Worm (Caenorhabditis elegans) whole organism, L4/young adult: ENCODE measurements around the gene gfm-1.
"Not testable (repeated sequence)": the region's sequence is repeated elsewhere in the genome, so short reads cannot be mapped to it uniquely, and the experiment has no call there.

Source experiments
- W03F9.2 ChIP-seq: fragments of 150-350 bp; optimal IDR thresholded peaks from 2 replicates; lab custom pipeline; 2014; ENCODE audit warnings: missing biosample characterization, missing genetic modification characterization
- dao-5 ChIP-seq: sonication (generic microtip); optimal IDR thresholded peaks from 2 replicates; lab custom pipeline; 2016; ENCODE audit warnings: missing genotype, missing genetic modification characterization, moderate library complexity, missing compliant biosample characterization
- him-1 ChIP-seq: sonication (generic microtip); optimal IDR thresholded peaks from 2 replicates; lab custom pipeline; 2016; ENCODE audit warnings: missing genotype, missing genetic modification reagents, missing genetic modification characterization, missing compliant biosample characterization

gfm-1 gene

DNA sequence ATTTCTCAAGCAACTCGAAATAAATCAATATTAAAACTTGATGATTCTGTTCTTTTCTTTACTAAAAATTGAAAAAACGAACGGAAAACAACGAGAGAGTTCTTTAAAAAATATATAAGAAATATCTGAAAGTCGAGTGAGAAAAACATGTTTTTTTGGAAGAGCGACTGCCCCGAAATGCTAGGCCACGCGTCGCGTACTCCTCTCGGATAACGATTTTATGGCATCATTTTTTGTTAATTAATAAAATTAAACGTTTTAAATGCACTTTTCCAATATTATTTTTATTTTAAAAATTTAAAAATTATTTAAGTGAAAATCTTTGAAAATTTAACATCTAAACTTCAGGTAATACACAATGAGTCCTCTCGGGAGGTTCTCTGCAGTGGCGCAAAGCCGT lies at the start of gene gfm-1:
Gene gfm-1, plus strand, starts transcription at position 349 of the 400 bp plus-strand sequence.
- TF ChIP-seq him-1 (tag; lab: Kevin White, UChicago) (no peak), dao-5 (no peak), W03F9.2 (tag; lab: Kevin White, UChicago) (peak; percentile 82)

DNA sequence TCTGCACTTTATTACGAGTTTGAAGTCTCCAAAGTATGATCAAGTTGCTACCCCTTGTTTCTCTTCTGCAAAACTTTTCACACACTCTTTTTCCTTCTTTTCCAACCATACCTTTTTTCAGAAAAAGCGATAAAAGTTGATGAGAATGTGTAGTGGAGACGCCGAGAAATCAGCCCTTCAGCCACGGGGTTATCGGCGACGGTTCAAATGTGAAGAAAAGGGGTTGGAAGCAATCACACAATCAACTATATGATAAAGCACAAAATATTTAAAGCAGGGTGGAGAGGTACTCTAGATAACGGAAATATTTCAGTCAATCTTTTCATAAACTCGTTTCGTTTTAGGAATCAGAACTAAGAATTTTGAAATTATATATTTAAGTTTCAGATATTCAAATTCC lies 44.2 kb upstream of the gfm-1 start, which contains the start of gene F42G4.5:
Gene F42G4.5, plus strand, starts transcription at position 379 of the 400 bp plus-strand sequence.
- TF ChIP-seq dao-5 (no peak), W03F9.2 (tag; lab: Kevin White, UChicago) (no peak), him-1 (tag; lab: Kevin White, UChicago) (no peak)

DNA sequence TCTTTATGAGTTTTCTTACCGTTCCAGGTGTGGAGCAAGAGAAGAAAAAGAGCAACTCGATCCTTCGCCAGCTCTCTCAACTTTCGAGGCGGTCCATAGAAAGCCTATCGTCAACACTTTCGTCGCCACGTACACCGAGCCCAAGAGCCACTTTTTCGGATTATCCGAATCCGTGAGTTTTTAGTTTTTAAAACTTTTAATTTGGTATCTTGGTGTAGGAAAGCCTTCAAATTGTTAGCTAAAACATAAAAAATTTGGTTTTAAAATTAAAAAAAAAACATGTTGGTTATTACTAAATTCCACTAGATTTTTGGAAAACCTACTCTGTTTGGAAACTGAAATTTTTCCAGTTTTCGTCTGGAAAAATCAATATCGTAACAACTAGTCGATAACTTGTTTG lies 43.5 kb upstream of the gfm-1 start:
- no peak for TF ChIP-seq W03F9.2 (tag; lab: Kevin White, UChicago)
- TF ChIP-seq dao-5, result no peak
- TF ChIP-seq him-1 (tag; lab: Kevin White, UChicago), result no peak

DNA sequence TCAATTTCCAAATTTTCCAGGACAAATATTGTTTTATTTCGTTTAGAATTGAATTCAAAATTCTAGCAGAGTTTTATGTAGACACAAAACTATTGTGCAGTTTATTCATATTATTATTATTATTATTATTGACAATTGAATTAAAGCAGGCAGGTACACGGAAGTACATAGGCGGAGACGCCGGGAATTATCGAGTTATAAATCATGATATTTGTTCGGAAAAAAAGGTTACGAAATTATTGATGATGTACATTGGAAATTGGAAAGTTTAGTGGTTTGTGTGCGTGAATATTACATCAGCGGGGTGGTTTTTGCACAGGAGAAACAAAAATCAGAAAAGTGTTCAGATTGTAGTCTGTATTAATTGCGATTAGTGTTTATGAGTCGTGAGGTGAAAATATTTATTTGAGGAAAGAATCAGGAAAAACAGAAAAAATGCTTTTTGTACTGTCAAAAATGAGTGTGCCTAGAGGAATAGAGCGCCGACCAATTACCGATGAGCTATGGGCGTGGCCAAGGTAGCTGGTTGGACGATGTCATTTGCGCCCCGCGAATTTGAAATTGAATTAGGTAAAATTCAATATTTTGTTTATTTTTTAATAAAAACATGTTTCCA lies 40.9 kb upstream of the gfm-1 start:
- TF ChIP-seq dao-5, result no peak
- TF ChIP-seq W03F9.2 (tag; lab: Kevin White, UChicago), result no peak
- no peak for TF ChIP-seq him-1 (tag; lab: Kevin White, UChicago)

DNA sequence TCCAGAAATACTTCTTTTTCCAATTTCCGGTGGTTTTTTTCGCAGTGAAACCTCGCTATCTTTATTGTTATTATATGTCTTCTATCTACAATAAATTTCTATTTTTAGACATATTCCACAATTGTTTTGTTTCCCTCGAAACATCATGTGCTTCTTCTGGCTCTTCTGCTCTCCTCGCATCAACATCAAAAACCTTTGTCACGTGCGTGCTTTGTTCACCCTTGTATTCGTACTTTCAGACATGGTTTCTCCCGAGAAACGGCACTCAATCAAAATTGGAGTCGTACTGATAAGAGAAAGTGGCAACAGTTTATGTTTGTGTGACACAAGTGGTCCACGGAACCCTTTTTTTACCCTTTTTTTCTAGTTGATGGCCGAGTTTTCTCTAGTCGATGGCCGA lies 39.5 kb upstream of the gfm-1 start:
- TF ChIP-seq him-1 (tag; lab: Kevin White, UChicago), result no peak
- no peak for TF ChIP-seq dao-5
- TF ChIP-seq W03F9.2 (tag; lab: Kevin White, UChicago), result no peak

DNA sequence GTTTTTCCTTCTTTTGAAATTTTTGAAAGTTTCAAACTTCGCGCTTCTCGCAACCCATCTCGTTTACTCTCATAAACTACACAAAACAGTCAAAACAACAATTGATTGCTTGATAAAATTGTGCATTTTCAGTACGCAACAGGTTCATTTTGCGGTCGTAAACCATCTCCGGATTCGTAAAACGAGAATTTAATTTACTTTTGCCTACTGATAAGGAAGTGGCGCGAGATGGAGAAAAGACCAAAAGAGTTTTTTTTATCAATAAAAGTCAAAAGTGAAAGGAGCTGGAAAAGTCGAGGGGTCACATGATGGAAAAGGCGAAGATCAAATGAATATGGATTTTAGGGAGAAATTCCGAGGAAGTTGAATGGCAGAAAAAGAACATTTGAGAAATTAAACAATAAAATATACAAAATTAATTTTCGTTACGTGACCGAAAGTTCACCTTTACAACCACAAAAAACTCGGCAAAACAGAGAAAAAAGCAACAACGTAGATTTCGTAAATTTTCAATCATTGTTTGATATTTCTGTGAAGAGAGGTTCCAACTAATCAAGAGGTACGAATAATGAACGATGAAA lies 38.3 kb upstream of the gfm-1 start, which contains the start of gene F42G4.6:
Gene F42G4.6, plus strand, starts transcription at position 531 of the 581 bp plus-strand sequence.
- no peak for TF ChIP-seq W03F9.2 (tag; lab: Kevin White, UChicago)
- no peak for TF ChIP-seq dao-5
- no peak for TF ChIP-seq him-1 (tag; lab: Kevin White, UChicago)

DNA sequence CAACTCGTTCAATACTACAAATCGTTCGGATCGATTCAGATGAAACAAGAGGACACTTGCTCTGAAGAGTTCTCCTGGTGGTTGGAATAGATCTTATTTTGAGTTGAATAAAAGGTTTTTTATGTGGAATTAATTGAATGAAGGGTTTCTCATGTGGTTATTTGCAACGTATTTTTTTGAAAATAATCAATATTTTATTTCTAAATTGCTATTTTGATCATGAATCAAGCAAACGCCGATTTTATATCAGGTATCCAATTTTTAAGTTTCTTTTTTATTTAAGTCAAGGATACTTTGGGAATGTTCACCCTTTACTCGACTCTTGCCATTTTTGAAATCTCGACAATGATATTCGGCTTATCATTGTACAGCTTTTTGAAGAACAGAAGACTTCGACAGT lies 36.7 kb upstream of the gfm-1 start, which contains the start of gene Y81G3A.2:
Gene Y81G3A.2, plus strand, starts transcription at position 301 of the 400 bp plus-strand sequence.
- TF ChIP-seq W03F9.2 (tag; lab: Kevin White, UChicago); him-1 (tag; lab: Kevin White, UChicago); dao-5: not testable (repeated sequence)

DNA sequence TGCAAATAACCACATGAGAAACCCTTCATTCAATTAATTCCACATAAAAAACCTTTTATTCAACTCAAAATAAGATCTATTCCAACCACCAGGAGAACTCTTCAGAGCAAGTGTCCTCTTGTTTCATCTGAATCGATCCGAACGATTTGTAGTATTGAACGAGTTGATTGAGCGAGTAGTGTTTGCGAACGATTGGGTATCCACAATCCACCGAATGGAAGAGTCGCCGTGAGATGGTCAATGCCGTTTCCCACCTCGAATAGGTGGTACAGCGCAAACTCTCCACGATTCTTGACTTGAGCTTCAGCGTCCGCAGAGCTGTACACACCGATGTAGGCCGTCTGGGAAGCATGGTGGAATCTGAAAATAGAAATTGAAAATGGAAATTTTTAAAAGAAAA lies 34.9 kb upstream of the gfm-1 start, which contains the start of gene Y81G3A.6:
Gene Y81G3A.6, minus strand, starts transcription at position 101 of the 400 bp plus-strand sequence.
- not testable (repeated sequence) for TF ChIP-seq W03F9.2 (tag; lab: Kevin White, UChicago); dao-5; him-1 (tag; lab: Kevin White, UChicago)

DNA sequence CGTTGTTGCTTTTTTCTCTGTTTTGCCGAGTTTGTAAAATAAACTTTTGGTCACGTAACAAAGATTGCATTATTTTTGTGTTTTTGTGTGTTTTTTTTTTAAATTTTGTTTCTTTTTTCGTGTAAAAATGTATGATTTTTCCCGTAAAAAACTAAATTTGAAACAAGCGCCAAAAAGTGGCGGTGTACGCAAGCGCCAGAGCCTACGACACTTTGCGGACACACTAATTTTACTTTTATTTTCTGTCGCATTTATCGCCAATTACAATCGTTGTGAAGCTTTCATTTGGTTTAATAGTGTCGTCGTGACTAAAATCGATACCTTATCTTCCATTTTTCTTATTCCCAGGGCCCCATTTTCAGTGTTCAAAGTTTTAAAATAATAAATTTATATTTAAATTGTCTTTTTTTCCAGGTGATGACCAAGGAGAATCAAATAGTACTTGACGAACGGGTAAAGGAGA lies 33.5 kb upstream of the gfm-1 start, which contains the start of the genes Y81G3A.1 and gcn-2:
Gene Y81G3A.1, minus strand, starts transcription at position 175 of the 463 bp plus-strand sequence.
Gene gcn-2, plus strand, starts transcription at position 413 of the 463 bp plus-strand sequence.
- TF ChIP-seq him-1 (tag; lab: Kevin White, UChicago) (no peak), W03F9.2 (tag; lab: Kevin White, UChicago) (no peak), dao-5 (no peak)

DNA sequence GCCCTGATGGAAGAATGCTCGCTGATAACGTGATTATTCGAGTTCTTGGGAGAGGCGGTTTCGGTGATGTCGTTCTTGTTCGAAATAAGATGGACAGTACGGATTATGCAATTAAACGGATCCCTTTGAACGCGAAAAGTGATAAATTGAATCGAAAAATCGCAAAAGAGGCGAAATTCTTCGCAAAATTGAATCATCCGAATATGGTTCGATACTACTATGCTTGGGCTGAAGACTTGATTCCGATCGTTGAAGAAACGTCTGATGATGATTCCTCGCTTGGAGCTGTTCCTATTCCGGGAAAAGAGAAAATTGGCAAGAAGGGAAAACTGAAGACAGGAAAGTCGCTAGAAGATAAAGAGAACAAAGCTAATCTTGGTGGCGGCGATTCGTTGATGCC lies 31.3 kb upstream of the gfm-1 start:
- TF ChIP-seq W03F9.2 (tag; lab: Kevin White, UChicago) (no peak), dao-5 (no peak), him-1 (tag; lab: Kevin White, UChicago) (no peak)

DNA sequence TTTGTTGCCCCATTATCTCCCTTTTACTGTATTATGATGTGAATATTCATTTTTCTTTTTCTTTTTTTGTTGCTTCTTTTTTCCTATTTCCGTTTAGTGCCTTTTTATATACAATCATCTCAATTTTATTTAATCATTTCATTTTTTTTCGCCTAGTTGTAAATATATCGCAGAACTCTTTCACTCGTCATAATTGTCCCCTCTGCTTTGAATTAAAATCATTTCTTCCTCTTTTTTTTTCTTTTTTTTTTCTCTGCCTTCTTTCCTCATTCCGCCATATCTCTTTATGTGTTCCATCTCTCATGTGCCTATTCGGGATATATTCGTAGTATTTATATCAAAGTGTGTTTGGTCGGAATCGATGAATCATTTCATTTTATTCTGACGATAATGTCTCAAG lies 26.2 kb upstream of the gfm-1 start, which contains the start of gene Y81G3A.4:
Gene Y81G3A.4, plus strand, starts transcription at position 301 of the 400 bp plus-strand sequence.
- TF ChIP-seq him-1 (tag; lab: Kevin White, UChicago), result no peak
- no peak for TF ChIP-seq dao-5
- TF ChIP-seq W03F9.2 (tag; lab: Kevin White, UChicago), result no peak

DNA sequence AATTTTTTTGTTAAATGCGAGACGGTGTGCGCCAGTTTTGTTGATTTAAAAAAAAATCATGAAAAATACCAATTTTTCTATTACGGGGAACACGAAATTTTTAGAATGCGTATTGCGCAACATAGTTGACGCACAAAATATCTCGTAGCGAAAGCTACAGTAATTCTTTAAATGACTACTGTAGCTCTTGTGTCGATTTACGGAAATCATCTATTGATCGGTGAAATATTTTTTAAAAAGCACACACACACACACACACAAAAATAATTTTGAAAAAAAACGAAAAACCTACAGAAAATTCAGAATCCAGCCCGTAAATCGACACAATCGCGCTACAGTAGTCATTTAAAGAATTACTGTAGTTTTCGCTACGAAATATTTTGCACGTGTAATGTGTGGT lies 25.4 kb upstream of the gfm-1 start:
- no peak for TF ChIP-seq him-1 (tag; lab: Kevin White, UChicago)
- no peak for TF ChIP-seq dao-5
- no peak for TF ChIP-seq W03F9.2 (tag; lab: Kevin White, UChicago)

DNA sequence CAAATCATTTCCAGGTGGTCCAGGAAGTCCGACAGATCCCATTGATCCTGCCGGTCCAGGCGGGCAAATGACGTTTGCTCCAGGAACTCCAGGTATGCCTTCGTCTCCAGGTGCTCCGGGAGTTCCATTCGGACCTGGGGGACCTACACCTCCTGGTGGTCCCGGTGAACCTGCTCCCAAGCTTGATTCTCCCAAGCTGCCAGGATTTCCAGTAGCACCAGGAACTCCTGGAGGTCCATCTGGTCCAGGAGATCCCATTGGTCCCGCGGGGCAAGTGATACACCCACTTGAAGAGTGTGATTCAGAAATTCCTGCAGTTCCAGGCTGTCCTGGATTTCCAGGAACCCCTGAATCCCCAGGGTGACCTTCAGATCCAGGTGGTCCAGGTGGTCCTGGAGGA lies 20.9 kb upstream of the gfm-1 start:
- TF ChIP-seq dao-5 (no peak), W03F9.2 (tag; lab: Kevin White, UChicago) (no peak), him-1 (tag; lab: Kevin White, UChicago) (no peak)

DNA sequence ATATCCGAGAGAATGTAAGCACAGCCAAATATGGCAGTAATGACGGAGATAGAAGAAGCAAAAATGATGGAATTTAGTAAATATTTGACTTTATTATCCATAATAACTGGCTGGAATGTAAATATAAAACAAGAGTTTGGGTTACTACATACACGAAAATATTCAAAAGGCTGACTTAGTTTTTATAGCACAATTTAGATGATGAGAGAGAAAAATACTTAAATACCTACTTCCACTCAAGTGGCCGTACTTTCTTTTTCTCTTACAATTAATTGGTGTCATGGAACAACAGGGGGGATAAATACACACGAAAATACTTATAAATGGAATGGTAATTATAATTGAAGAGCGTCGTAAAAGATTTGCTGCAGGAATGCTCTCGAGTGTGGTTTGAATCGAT lies 19.1 kb upstream of the gfm-1 start, which contains the start of gene col-86:
Gene col-86, minus strand, starts transcription at position 101 of the 400 bp plus-strand sequence.
- TF ChIP-seq dao-5 (no peak), him-1 (tag; lab: Kevin White, UChicago) (no peak), W03F9.2 (tag; lab: Kevin White, UChicago) (no peak)
